Worm (Caenorhabditis elegans) whole organism, L3 larva: Measurements from ENCODE around the gene mccc-2.

Experiments used
- ama-1 ChIP-seq: fragments of 150-350 bp; optimal IDR thresholded peaks from 2 replicates; lab custom pipeline; 2018
- elt-1 ChIP-seq: fragments of 150-350 bp; optimal IDR thresholded peaks from 2 replicates; lab custom pipeline; 2014; ENCODE audit warnings: missing biosample characterization, missing genetic modification characterization
- fkh-10 ChIP-seq: sonication (generic microtip); optimal IDR thresholded peaks from 2 replicates; lab custom pipeline; 2017; ENCODE audit warnings: missing biosample characterization, missing genetic modification reagents, missing genetic modification characterization
- lsy-12 ChIP-seq: sonication (generic microtip); optimal IDR thresholded peaks from 2 replicates; lab custom pipeline; 2016; ENCODE audit warnings: mild to moderate bottlenecking, missing genetic modification characterization, missing compliant biosample characterization
- mdl-1 ChIP-seq: fragments of 150-350 bp; optimal IDR thresholded peaks from 2 replicates; lab custom pipeline; 2014; ENCODE audit warnings: missing biosample characterization, missing genetic modification characterization
- nhr-25 ChIP-seq: sonication (generic microtip); optimal IDR thresholded peaks from 2 replicates; lab custom pipeline; 2017; ENCODE audit warnings: missing biosample characterization, missing genetic modification characterization
- nhr-28 ChIP-seq: fragments of 150-350 bp; optimal IDR thresholded peaks from 2 replicates; lab custom pipeline; 2014; ENCODE audit warnings: missing biosample characterization, missing genetic modification characterization
- skn-1 ChIP-seq: fragments of 150-350 bp; optimal IDR thresholded peaks from 2 replicates; lab custom pipeline; 2014; ENCODE audit warnings: missing biosample characterization, missing genetic modification characterization
- snpc-4 ChIP-seq: fragments of 150-350 bp; optimal IDR thresholded peaks from 2 replicates; lab custom pipeline; 2014; ENCODE audit warnings: missing biosample characterization, missing genetic modification characterization
- unc-39 ChIP-seq: sonication (generic microtip); optimal IDR thresholded peaks from 4 replicates; lab custom pipeline; 2017; ENCODE audit warnings: missing biosample characterization, missing genetic modification characterization
- unc-62 ChIP-seq: fragments of 150-350 bp; sonication (generic microtip); optimal IDR thresholded peaks from 4 replicates; lab custom pipeline; 2014; ENCODE audit warnings: missing biosample characterization, missing genetic modification reagents, missing genetic modification characterization
- zag-1 ChIP-seq: fragments of 150-350 bp; optimal IDR thresholded peaks from 2 replicates; lab custom pipeline; 2014; ENCODE audit warnings: missing biosample characterization, missing genetic modification characterization

ce11 chrIII:9136587-9136986 is 47.4 kb upstream of the mccc-2 start, which contains the start of gene eat-4:
- no peak for TF ChIP-seq mdl-1 (tag; lab: Kevin White, UChicago)
- TF ChIP-seq ama-1 (lab: Kevin White, UChicago) = no peak
- TF ChIP-seq fkh-10 (GFP tag; lab: Kevin White, UChicago) = no peak
- no peak for TF ChIP-seq skn-1 (tag; lab: Kevin White, UChicago)
- TF ChIP-seq nhr-28 = no peak
- no peak for TF ChIP-seq unc-39 (tag; lab: Kevin White, UChicago)
- TF ChIP-seq unc-62 (GFP tag; lab: Kevin White, UChicago) = no peak
- no peak for TF ChIP-seq zag-1 (tag; lab: Kevin White, UChicago)
- TF ChIP-seq nhr-25 (tag; lab: Kevin White, UChicago) = no peak
- no peak for TF ChIP-seq lsy-12 (tag; lab: Kevin White, UChicago)
- no peak for TF ChIP-seq elt-1 (tag; lab: Kevin White, UChicago)
- TF ChIP-seq snpc-4 (tag; lab: Kevin White, UChicago) = no peak
